Fruit fly (Drosophila melanogaster): ENCODE measurements around the gene Cpr97Eb.

- no peak for TF ChIP-seq CG8478 (optimal IDR thresholded peaks at IDR 0.05)
- no peak for TF ChIP-seq CTCF (optimal IDR thresholded peaks at IDR 0.05)
These were observed 3.3 kb upstream of the Cpr97Eb start, which contains the start of gene CG14259 for dm6 chr3R:27094233-27094632.
